Worm (Caenorhabditis elegans) whole organism, mixed stage, embryonic: ENCODE results near the gene F35C11.4.

Experiments used
- elt-3 ChIP-seq: fragments of 150-350 bp; optimal IDR thresholded peaks from 2 replicates; lab custom pipeline; 2014; ENCODE audit warnings: missing biosample characterization, missing genetic modification characterization
- lsy-2 ChIP-seq: fragments of 150-350 bp; optimal IDR thresholded peaks from 2 replicates; lab custom pipeline; 2014; ENCODE audit warnings: missing biosample characterization, missing genetic modification characterization
- pha-4 ChIP-seq: fragments of 150-350 bp; optimal IDR thresholded peaks from 2 replicates; lab custom pipeline; 2018; ENCODE audit warnings: missing biosample characterization, missing genetic modification reagents, missing genetic modification characterization
- snpc-4 ChIP-seq: fragments of 150-350 bp; optimal IDR thresholded peaks from 2 replicates; lab custom pipeline; 2014; ENCODE audit warnings: missing biosample characterization, missing genetic modification characterization
- tbx-8 ChIP-seq: fragments of 200-800 bp; sonication (Bioruptor generic); optimal IDR thresholded peaks from 2 replicates; lab custom pipeline; 2018; ENCODE audit warnings: mild to moderate bottlenecking, missing genetic modification characterization, moderate library complexity, missing compliant biosample characterization
- ztf-11 ChIP-seq: fragments of 150-350 bp; optimal IDR thresholded peaks from 2 replicates; lab custom pipeline; 2014; ENCODE audit warnings: missing biosample characterization, missing genetic modification characterization

DNA sequence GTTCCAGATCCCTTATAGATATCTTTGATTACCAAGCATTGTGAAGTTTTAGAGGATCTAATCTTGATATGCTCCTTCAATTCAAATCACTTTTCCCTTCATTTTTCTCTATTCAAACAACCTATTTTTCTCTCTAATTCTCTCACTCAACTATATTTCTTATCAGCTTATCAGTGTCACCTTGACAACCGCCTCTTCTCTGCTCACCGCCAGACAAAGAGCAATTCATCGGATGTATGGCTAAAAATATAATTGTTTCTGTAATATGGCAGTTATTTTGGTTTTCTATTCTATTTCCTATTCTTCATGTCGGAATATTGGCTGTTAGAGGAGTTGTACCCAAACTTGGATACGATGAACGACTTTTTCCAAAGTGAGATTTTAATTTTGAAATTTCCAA is 906 bp downstream of the F35C11.4 start:
- TF ChIP-seq pha-4 = no peak
- TF ChIP-seq lsy-2 = no peak
- no peak for TF ChIP-seq elt-3 (tag; lab: Kevin White, UChicago)
- TF ChIP-seq tbx-8 (GFP tag; lab: Kevin White, UChicago) = no peak
- TF ChIP-seq ztf-11 = no peak
- no peak for TF ChIP-seq snpc-4 (tag; lab: Kevin White, UChicago)
